Worm (Caenorhabditis elegans): ENCODE results near the gene ham-2.

Gene ham-2

DNA sequence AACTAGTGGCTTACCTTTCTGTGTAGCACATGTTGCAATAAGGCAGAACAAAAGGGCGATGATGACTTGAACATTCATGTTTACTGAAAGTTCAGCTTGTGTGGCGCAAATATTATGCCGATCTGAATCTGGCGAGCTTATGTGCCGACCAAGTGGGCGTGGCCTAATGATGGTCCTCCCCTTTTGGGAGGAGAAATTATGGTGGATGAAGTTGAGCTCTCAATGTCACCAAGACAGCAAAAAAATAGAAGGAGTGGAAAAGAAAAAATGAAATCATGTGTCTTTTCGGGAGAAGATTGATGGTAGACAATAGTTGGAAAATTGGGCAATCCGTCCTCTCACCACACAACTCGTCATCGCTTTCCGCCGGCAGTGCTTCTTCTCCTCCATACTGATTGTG lies 37.8 kb downstream of the ham-2 start, which contains the start of gene flp-12:
Gene flp-12 (minus strand): TSS at position 101 of the 400 bp plus-strand sequence.
- no peak for TF ChIP-seq Y22D7AL.16 (tag; optimal IDR thresholded peaks at IDR 0.05)
- no peak for TF ChIP-seq hlh-13 (GFP tag; optimal IDR thresholded peaks at IDR 0.05)
- no peak for TF ChIP-seq ceh-45 (GFP tag; IDR thresholded peaks at IDR 0.05)
- TF ChIP-seq ceh-30 (tag; optimal IDR thresholded peaks at IDR 0.05), result no peak
- no peak for TF ChIP-seq hlh-15 (tag; optimal IDR thresholded peaks at IDR 0.05)
- no peak for TF ChIP-seq dve-1 (tag; optimal IDR thresholded peaks at IDR 0.05)
- no peak for TF ChIP-seq elt-2 (tag; optimal IDR thresholded peaks at IDR 0.05)
- TF ChIP-seq sdc-2 (tag; optimal IDR thresholded peaks at IDR 0.05), result no peak
- no peak for TF ChIP-seq ttx-3 (tag; optimal IDR thresholded peaks at IDR 0.05)
- TF ChIP-seq T23F11.4 (GFP tag; optimal IDR thresholded peaks at IDR 0.05), result no peak
- TF ChIP-seq pat-9 (tag; optimal IDR thresholded peaks at IDR 0.05), result no peak
- no peak for TF ChIP-seq ceh-6 (GFP tag; optimal IDR thresholded peaks at IDR 0.05)
- no peak for TF ChIP-seq ceh-22 (tag; optimal IDR thresholded peaks at IDR 0.05)
- no peak for TF ChIP-seq npax-4 (tag; optimal IDR thresholded peaks at IDR 0.05)
- no peak for TF ChIP-seq F13H6.1 (tag; optimal IDR thresholded peaks at IDR 0.05)

DNA sequence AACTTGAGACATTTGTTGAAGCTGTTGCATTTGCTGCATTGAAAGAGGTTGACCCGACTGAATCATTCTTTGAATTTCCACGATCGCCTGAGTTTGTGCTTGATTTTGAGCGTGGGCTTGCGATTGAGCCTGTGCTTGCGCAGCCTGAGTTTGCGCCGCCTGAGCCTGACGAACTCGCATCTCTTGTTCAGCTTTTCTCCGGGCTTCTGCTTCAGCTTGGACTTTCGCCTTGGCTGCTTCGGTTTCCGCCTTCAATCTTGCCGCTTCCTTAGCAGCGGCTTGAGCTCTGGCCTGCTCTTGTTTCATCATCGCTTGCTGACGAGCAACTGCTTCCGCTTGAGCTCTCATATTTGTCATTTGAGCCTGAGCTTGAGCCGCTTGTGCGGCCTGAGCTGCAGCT lies 42.9 kb downstream of the ham-2 start:
- TF ChIP-seq unc-3 (GFP tag; conservative IDR thresholded peaks at IDR 0.05) (no peak), unc-3 (tag; optimal IDR thresholded peaks at IDR 0.05) (no peak), ceh-30 (tag; optimal IDR thresholded peaks at IDR 0.05) (no peak), dmd-4 (tag; optimal IDR thresholded peaks at IDR 0.05; ENCODE audit: borderline replicate concordance) (no peak), mec-3 (tag; optimal IDR thresholded peaks at IDR 0.05; ENCODE audit: borderline replicate concordance) (no peak), sdc-2 (tag; optimal IDR thresholded peaks at IDR 0.05) (no peak), ahr-1 (tag; optimal IDR thresholded peaks at IDR 0.05) (no peak), sox-2 (GFP tag; IDR thresholded peaks at IDR 0.05) (no peak), ets-4 (tag; optimal IDR thresholded peaks at IDR 0.05) (no peak), zip-5 (tag; optimal IDR thresholded peaks at IDR 0.05) (no peak), ceh-14 (tag; optimal IDR thresholded peaks at IDR 0.05) (no peak), che-1 (tag; optimal IDR thresholded peaks at IDR 0.05) (no peak)

DNA sequence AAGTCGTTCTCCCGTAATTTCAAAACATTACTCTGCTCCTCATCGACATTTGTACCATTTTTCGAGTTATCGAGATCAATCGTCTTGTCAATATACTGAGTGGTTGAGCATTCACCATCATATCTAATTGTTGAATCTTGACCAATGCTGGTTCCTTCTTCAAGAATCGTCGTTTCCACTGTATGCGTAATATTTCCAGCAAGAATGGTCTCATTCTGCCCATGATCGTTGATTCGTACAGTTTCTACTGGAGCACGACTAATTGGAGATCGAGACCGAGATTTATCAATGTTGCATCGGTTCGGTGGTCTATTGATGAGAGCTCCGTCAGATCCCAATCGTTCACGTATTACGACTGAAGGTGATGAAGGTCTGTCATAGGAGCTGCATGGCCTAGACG lies 45.0 kb downstream of the ham-2 start:
- no peak for TF ChIP-seq eyg-1 (tag; optimal IDR thresholded peaks at IDR 0.05)
- TF ChIP-seq pax-1 (tag; optimal IDR thresholded peaks at IDR 0.05), result no peak
- TF ChIP-seq fax-1 (tag; optimal IDR thresholded peaks at IDR 0.05), result no peak
- TF ChIP-seq ceh-9 (tag; optimal IDR thresholded peaks at IDR 0.05), result no peak
- no peak for TF ChIP-seq syd-9 (tag; optimal IDR thresholded peaks at IDR 0.05)
- TF ChIP-seq ahr-1 (tag; optimal IDR thresholded peaks at IDR 0.05), result no peak
- no peak for TF ChIP-seq pag-3 (tag; optimal IDR thresholded peaks at IDR 0.05; ENCODE audit: borderline replicate concordance)
- no peak for TF ChIP-seq ref-2 (tag; optimal IDR thresholded peaks at IDR 0.05)
- no peak for TF ChIP-seq ama-1 (optimal IDR thresholded peaks at IDR 0.05)
- TF ChIP-seq ceh-24 (tag; optimal IDR thresholded peaks at IDR 0.05), result no peak
- TF ChIP-seq ceh-18 (tag; optimal IDR thresholded peaks at IDR 0.05), result no peak
- no peak for TF ChIP-seq npax-4 (tag; optimal IDR thresholded peaks at IDR 0.05)
- no peak for TF ChIP-seq nhr-11 (tag; optimal IDR thresholded peaks at IDR 0.05)

DNA sequence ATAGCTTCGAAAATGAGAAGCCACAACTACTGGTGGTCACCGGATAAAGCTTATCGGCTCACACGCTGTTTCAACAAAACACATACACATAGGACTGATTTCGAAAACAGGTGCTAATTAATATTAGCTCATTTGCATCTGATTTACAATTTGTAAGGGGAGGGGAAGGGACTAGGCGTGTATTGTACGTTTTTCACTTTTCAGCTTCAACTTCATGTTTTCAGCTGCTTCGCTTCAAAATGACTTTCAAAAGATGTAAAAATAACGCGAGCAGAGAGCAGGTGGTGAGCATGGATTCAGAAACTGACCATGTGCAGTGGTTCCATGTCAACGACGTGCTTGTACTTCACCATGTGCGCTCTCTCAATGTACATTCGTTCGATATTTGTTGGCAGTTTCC lies 46.5 kb downstream of the ham-2 start:
- TF ChIP-seq lin-11 (tag; optimal IDR thresholded peaks at IDR 0.05), result no peak
- no peak for TF ChIP-seq ceh-19 (GFP tag; optimal IDR thresholded peaks at IDR 0.05)
- no peak for TF ChIP-seq mec-3 (tag; optimal IDR thresholded peaks at IDR 0.05; ENCODE audit: borderline replicate concordance)
- no peak for TF ChIP-seq sox-2 (GFP tag; IDR thresholded peaks at IDR 0.05)
- no peak for TF ChIP-seq pqm-1 (tag; optimal IDR thresholded peaks at IDR 0.05)
- TF ChIP-seq odd-2 (tag; optimal IDR thresholded peaks at IDR 0.05), result no peak
- no peak for TF ChIP-seq hlh-8 (tag; optimal IDR thresholded peaks at IDR 0.05)
- no peak for TF ChIP-seq C38D4.7 (GFP tag; optimal IDR thresholded peaks at IDR 0.05)
- no peak for TF ChIP-seq tbx-7 (tag; optimal IDR thresholded peaks at IDR 0.05)
- no peak for TF ChIP-seq tbx-2 (tag; optimal IDR thresholded peaks at IDR 0.05)
- no peak for TF ChIP-seq dve-1 (tag; optimal IDR thresholded peaks at IDR 0.05)
- TF ChIP-seq unc-86 (tag; optimal IDR thresholded peaks at IDR 0.05), result no peak
- TF ChIP-seq ceh-18 (tag; optimal IDR thresholded peaks at IDR 0.05), result no peak
- no peak for TF ChIP-seq K09A11.1 (tag; optimal IDR thresholded peaks at IDR 0.05; ENCODE audit: insufficient read depth)
- TF ChIP-seq ceh-9 (tag; optimal IDR thresholded peaks at IDR 0.05), result no peak
- TF ChIP-seq ceh-14 (tag; optimal IDR thresholded peaks at IDR 0.05), result no peak
- no peak for TF ChIP-seq nhr-232 (tag; optimal IDR thresholded peaks at IDR 0.05)
- no peak for TF ChIP-seq ceh-6 (GFP tag; optimal IDR thresholded peaks at IDR 0.05)
- no peak for TF ChIP-seq npax-4 (tag; optimal IDR thresholded peaks at IDR 0.05)
- TF ChIP-seq fkh-10 (GFP tag; optimal IDR thresholded peaks at IDR 0.05), result no peak
